2 fruit fly cellular contexts compared by ENCODE assay signal in genomic region chr3L:16339463-16339862, dm6.
TF ChIP-seq lines count a peak whose summit lies in the region.

No protein-coding gene starts in this region.

- TF ChIP-seq CTCF in whole organism, embryonic (GFP tag; optimal IDR thresholded peaks at IDR 0.05; lab: Kevin White, UChicago) = no peak

TF ChIP-seq in whole organism, embryonic, 481 proteins besides CTCF, POLR2A, EP300 and RAD21:
- TF ChIP-seq CG17359 (tag; optimal IDR thresholded peaks at IDR 0.05; lab: Kevin White, UChicago) (peak; percentile 40), ttk (GFP tag; IDR thresholded peaks at IDR 0.05; lab: Robert Waterston, UW) (0 out of 2 replicates have a peak, but pooled peaks have one; percentile 25), YL-1 (GFP tag; optimal IDR thresholded peaks at IDR 0.05; lab: Kevin White, UChicago) (no peak), dmrt99B (tag; optimal IDR thresholded peaks at IDR 0.05; lab: Kevin White, UChicago) (peak; percentile 57), row (GFP tag; IDR thresholded peaks at IDR 0.05; lab: Robert Waterston, UW) (peak; percentile 23; the same call in 1 of the 3 replicates), CG15479 (GFP tag; optimal IDR thresholded peaks at IDR 0.05; lab: Kevin White, UChicago) (no peak), hkb (optimal IDR thresholded peaks at IDR 0.05; lab: Kevin White, UChicago) (no peak), hkb (GFP tag; IDR thresholded peaks at IDR 0.05; lab: Robert Waterston, UW) (peak; percentile 53), ci (GFP tag; IDR thresholded peaks at IDR 0.05; lab: Robert Waterston, UW) (0 out of 3 replicates have a peak, but pooled peaks have one; percentile 9), CG6689 (GFP tag; IDR thresholded peaks at IDR 0.05; lab: Robert Waterston, UW) (0 out of 2 replicates have a peak, but pooled peaks have one; percentile 17), crp (GFP tag; optimal IDR thresholded peaks at IDR 0.05; lab: Kevin White, UChicago) (no peak), Ets65A (GFP tag; lab: Kevin White, UChicago) (peak; percentile 57), Ptx1 (GFP tag; IDR thresholded peaks at IDR 0.05; lab: Robert Waterston, UW) (peak; percentile 37; the same call in 1 of the 2 replicates), CoRest (tag; optimal IDR thresholded peaks at IDR 0.05; lab: Kevin White, UChicago) (peak; percentile 2), tgo (GFP tag; IDR thresholded peaks at IDR 0.05; lab: Robert Waterston, UW) (no peak), danr (GFP tag; IDR thresholded peaks at IDR 0.05; lab: Robert Waterston, UW) (no peak), phol (tag; optimal IDR thresholded peaks at IDR 0.05; lab: Kevin White, UChicago) (peak; percentile 18), Hr51 (GFP tag; optimal IDR thresholded peaks at IDR 0.05; lab: Kevin White, UChicago) (peak in 1 of 2 experiments; percentile 52), CG4328 (GFP tag; optimal IDR thresholded peaks at IDR 0.05; lab: Kevin White, UChicago) (no peak), fd96Cb (tag; optimal IDR thresholded peaks at IDR 0.05; lab: Kevin White, UChicago) (peak; percentile 0), CG2199 (GFP tag; IDR thresholded peaks at IDR 0.05; lab: Robert Waterston, UW) (no peak), Oli (tag; optimal IDR thresholded peaks at IDR 0.05; lab: Kevin White, UChicago) (peak; percentile 9), jumu (GFP tag; optimal IDR thresholded peaks at IDR 0.05; lab: Kevin White, UChicago) (no peak), aop (GFP tag; IDR thresholded peaks at IDR 0.05; lab: Robert Waterston, UW) (no peak), CG15269 (tag; optimal IDR thresholded peaks at IDR 0.05; lab: Kevin White, UChicago) (peak; percentile 17), bsh (GFP tag; optimal IDR thresholded peaks at IDR 0.05; lab: Kevin White, UChicago) (no peak), trh (GFP tag; optimal IDR thresholded peaks at IDR 0.05; lab: Kevin White, UChicago) (no peak), CG31441 (GFP tag; IDR thresholded peaks at IDR 0.05; lab: Robert Waterston, UW) (peak; percentile 42; the same call in 1 of the 2 replicates), Sox102F (GFP tag; optimal IDR thresholded peaks at IDR 0.05; lab: Kevin White, UChicago) (peak; percentile 59)

TF ChIP-seq in whole organism, prepupa, 60 proteins besides CTCF, POLR2A, EP300 and RAD21:
- TF ChIP-seq fd85E (GFP tag; optimal IDR thresholded peaks at IDR 0.05; lab: Kevin White, UChicago) (no peak), CG6163 (GFP tag; IDR thresholded peaks at IDR 0.05; lab: Robert Waterston, UW) (peak; percentile 34; the same call in 1 of the 3 replicates), CG34406 (GFP tag; optimal IDR thresholded peaks at IDR 0.05; lab: Kevin White, UChicago) (peak; percentile 9), eg (GFP tag; IDR thresholded peaks at IDR 0.05; lab: Robert Waterston, UW) (peak; percentile 31; the same call in 1 of the 3 replicates), CG15336 (GFP tag; IDR thresholded peaks at IDR 0.05; lab: Robert Waterston, UW) (peak; percentile 69), CG31627 (GFP tag; optimal IDR thresholded peaks at IDR 0.05; lab: Kevin White, UChicago) (no peak), Eip78C (GFP tag; lab: Kevin White, UChicago) (peak; percentile 81), Hr4 (GFP tag; optimal IDR thresholded peaks at IDR 0.05; lab: Kevin White, UChicago) (peak; percentile 64), salr (GFP tag; optimal IDR thresholded peaks at IDR 0.05; lab: Kevin White, UChicago) (peak in 1 of 2 experiments; percentile 15), CG4318 (GFP tag; optimal IDR thresholded peaks at IDR 0.05; lab: Kevin White, UChicago) (peak; percentile 28), CG6792 (GFP tag; optimal IDR thresholded peaks at IDR 0.05; lab: Kevin White, UChicago) (no peak), CG8119 (GFP tag; IDR thresholded peaks at IDR 0.05; lab: Robert Waterston, UW) (peak; percentile 74)

Comparison
In these comparisons a context has a peak if more than half of its experiments do, and no peak if none do; other contexts are left out.
1. Of the 7 proteins assayed by ChIP-seq in both whole organism, embryonic and whole organism, prepupa: peak only in whole organism, embryonic: Sox102F; only in whole organism, prepupa: none; in both: none; in neither: 6.